Worm (Caenorhabditis elegans) whole organism, L4 larva: Measurements from ENCODE around the gene C01B10.9.
A peak's percentile ranks its signal among the peaks of the same experiment; 100 is the strongest.

Experiments used
- F26F4.8 ChIP-seq: fragments of 200-800 bp; sonication (Bioruptor generic); conservative IDR thresholded peaks from 2 replicates; pipeline ENCODE4 v1.3.6; 2022; ENCODE audit warnings: missing genetic modification characterization, missing compliant biosample characterization
- F49E8.2 ChIP-seq: sonication (generic microtip); optimal IDR thresholded peaks from 2 replicates; lab custom pipeline; 2016; ENCODE audit warnings: missing compliant biosample characterization, mild to moderate bottlenecking, missing genetic modification characterization, borderline replicate concordance
- T20F7.1 ChIP-seq: fragments of 200-800 bp; sonication (Bioruptor generic); optimal IDR thresholded peaks from 2 replicates; lab custom pipeline; 2018; ENCODE audit warnings: mild to moderate bottlenecking, missing genetic modification characterization, missing compliant biosample characterization
- Y75B8A.6 ChIP-seq: fragments of 200-800 bp; sonication (Bioruptor generic); IDR thresholded peaks from 2 replicates; pipeline ENCODE4 v1.3.6; 2022; ENCODE audit warnings: missing genetic modification reagents, missing genetic modification characterization, missing compliant biosample characterization
- ZK546.5 ChIP-seq, 2 experiments: sonication (generic microtip); optimal IDR thresholded peaks; 2 replicates each; lab custom pipeline; 2017; ENCODE audit warnings: missing biosample characterization in 2 of 2, missing genetic modification characterization in 2 of 2
- aha-1 ChIP-seq: fragments of 150-350 bp; peaks from one replicate; lab custom pipeline; 2014; ENCODE audit warnings: missing biosample characterization, missing genetic modification characterization
- arid-1 ChIP-seq: fragments of 200-800 bp; sonication (Bioruptor generic); conservative IDR thresholded peaks from 2 replicates; pipeline ENCODE4 v1.3.6; 2022; ENCODE audit warnings: missing genetic modification reagents, missing genetic modification characterization, missing compliant biosample characterization
- ceh-28 ChIP-seq: fragments of 150-350 bp; optimal IDR thresholded peaks from 2 replicates; lab custom pipeline; 2014; ENCODE audit warnings: missing biosample characterization, missing genetic modification reagents, missing genetic modification characterization
- ceh-32 ChIP-seq: sonication (generic microtip); optimal IDR thresholded peaks from 2 replicates; lab custom pipeline; 2016; ENCODE audit warnings: mild to moderate bottlenecking, missing genetic modification characterization, missing compliant biosample characterization; ENCODE audit not compliant: poor library complexity
- ceh-62 ChIP-seq: sonication (generic microtip); optimal IDR thresholded peaks from 2 replicates; lab custom pipeline; 2017; ENCODE audit warnings: missing biosample characterization, missing genetic modification characterization
- ceh-82 ChIP-seq: sonication (generic microtip); optimal IDR thresholded peaks from 2 replicates; lab custom pipeline; 2017; ENCODE audit warnings: missing biosample characterization, missing genetic modification characterization
- ces-1 ChIP-seq: fragments of 150-350 bp; sonication (generic microtip); optimal IDR thresholded peaks from 4 replicates; lab custom pipeline; 2014; ENCODE audit warnings: missing biosample characterization, missing genetic modification reagents, missing genetic modification characterization
- cey-2 ChIP-seq: sonication (generic microtip); optimal IDR thresholded peaks from 3 replicates; lab custom pipeline; 2017; ENCODE audit warnings: missing genetic modification characterization, mild to moderate bottlenecking, missing compliant biosample characterization, antibody characterized with exemption, borderline replicate concordance; ENCODE audit not compliant: insufficient read depth
- daf-16 ChIP-seq, 3 experiments: sonication (generic microtip); optimal IDR thresholded peaks; 2 replicates each; lab custom pipeline; 2016 to 2017; ENCODE audit warnings: missing genetic modification characterization in 3 of 3, missing genetic modification reagents in 3 of 3, mild to moderate bottlenecking in 2 of 3, missing compliant biosample characterization in 2 of 3, missing biosample characterization in 1 of 3, moderate library complexity in 1 of 3
- dmd-9 ChIP-seq: fragments of 200-800 bp; sonication (Bioruptor generic); IDR thresholded peaks from 2 replicates; pipeline ENCODE4 v1.3.6; 2022; ENCODE audit warnings: missing genetic modification reagents, missing genetic modification characterization, missing compliant biosample characterization
- duxl-1 ChIP-seq: sonication (generic microtip); optimal IDR thresholded peaks from 2 replicates; lab custom pipeline; 2016; ENCODE audit warnings: mild to moderate bottlenecking, missing genetic modification characterization, moderate library complexity, missing compliant biosample characterization; ENCODE audit not compliant: poor library complexity
- dve-1 ChIP-seq: sonication (generic microtip); optimal IDR thresholded peaks from 2 replicates; lab custom pipeline; 2017; ENCODE audit warnings: antibody characterized with exemption, mild to moderate bottlenecking, missing genetic modification characterization, missing compliant biosample characterization; ENCODE audit not compliant: insufficient read depth
- egl-43 ChIP-seq: fragments of 200-800 bp; sonication (Bioruptor generic); IDR thresholded peaks from 2 replicates; pipeline ENCODE4 v1.3.6; 2022; ENCODE audit warnings: missing genetic modification reagents, missing genetic modification characterization, missing compliant biosample characterization
- fkh-10 ChIP-seq: fragments of 150-350 bp; optimal IDR thresholded peaks from 2 replicates; lab custom pipeline; 2014; ENCODE audit warnings: missing biosample characterization, missing genetic modification reagents, missing genetic modification characterization
- fos-1 ChIP-seq: fragments of 150-350 bp; optimal IDR thresholded peaks from 2 replicates; lab custom pipeline; 2014; ENCODE audit warnings: missing biosample characterization, missing genetic modification characterization
- hlh-11 ChIP-seq: fragments of 200-800 bp; sonication (Bioruptor generic); optimal IDR thresholded peaks from 2 replicates; lab custom pipeline; 2018; ENCODE audit warnings: mild to moderate bottlenecking, missing genetic modification characterization, missing compliant biosample characterization
- hlh-30 ChIP-seq: sonication (generic microtip); optimal IDR thresholded peaks from 2 replicates; lab custom pipeline; 2017; ENCODE audit warnings: antibody characterized with exemption, mild to moderate bottlenecking, missing genetic modification characterization, missing compliant biosample characterization; ENCODE audit not compliant: insufficient read depth
- jun-1 ChIP-seq: fragments of 150-350 bp; optimal IDR thresholded peaks from 2 replicates; lab custom pipeline; 2014; ENCODE audit warnings: missing biosample characterization, missing genetic modification reagents, missing genetic modification characterization
- lin-1 ChIP-seq: fragments of 200-800 bp; sonication (Bioruptor generic); IDR thresholded peaks from 2 replicates; pipeline ENCODE4 v1.3.6; 2022; ENCODE audit warnings: missing genetic modification reagents, missing genetic modification characterization, missing compliant biosample characterization
- lin-13 ChIP-seq: fragments of 150-350 bp; optimal IDR thresholded peaks from 2 replicates; lab custom pipeline; 2014; ENCODE audit warnings: missing biosample characterization, missing genetic modification reagents, missing genetic modification characterization
- lin-15B ChIP-seq: fragments of 150-350 bp; sonication (generic microtip); optimal IDR thresholded peaks from 3 replicates; lab custom pipeline; 2014; ENCODE audit warnings: missing biosample characterization, missing genetic modification characterization
- lir-3 ChIP-seq: sonication (generic microtip); optimal IDR thresholded peaks from 2 replicates; lab custom pipeline; 2016; ENCODE audit warnings: mild to moderate bottlenecking, missing genetic modification characterization, missing compliant biosample characterization
- mdl-1 ChIP-seq, 2 experiments: fragments of 150-350 bp in 1 of 2; sonication (generic microtip) in 1 of 2; optimal IDR thresholded peaks; 2 replicates each; lab custom pipeline; 2014 to 2017; ENCODE audit warnings: missing biosample characterization in 2 of 2, missing genetic modification characterization in 2 of 2
- mdt-29 ChIP-seq: fragments of 200-800 bp; sonication (Bioruptor generic); IDR thresholded peaks from 2 replicates; pipeline ENCODE4 v1.3.6; 2022; ENCODE audit warnings: missing genetic modification reagents, missing genetic modification characterization, missing compliant biosample characterization
- nhr-102 ChIP-seq: sonication (generic microtip); optimal IDR thresholded peaks from 2 replicates; lab custom pipeline; 2016; ENCODE audit warnings: mild to moderate bottlenecking, missing genetic modification characterization, moderate library complexity, missing compliant biosample characterization
- nhr-237 ChIP-seq: sonication (generic microtip); optimal IDR thresholded peaks from 2 replicates; lab custom pipeline; 2017; ENCODE audit warnings: missing biosample characterization, missing genetic modification characterization
- nhr-28 ChIP-seq: fragments of 150-350 bp; optimal IDR thresholded peaks from 2 replicates; lab custom pipeline; 2014; ENCODE audit warnings: missing biosample characterization, missing genetic modification characterization
- nhr-41 ChIP-seq: fragments of 200-800 bp; sonication (Bioruptor generic); IDR thresholded peaks from 2 replicates; pipeline ENCODE4 v1.3.6; 2022; ENCODE audit warnings: missing genetic modification reagents, missing genetic modification characterization, missing compliant biosample characterization
- nhr-42 ChIP-seq: fragments of 200-800 bp; sonication (Bioruptor generic); IDR thresholded peaks from 2 replicates; pipeline ENCODE4 v1.3.6; 2022; ENCODE audit warnings: missing genetic modification characterization, missing compliant biosample characterization
- nhr-6 ChIP-seq: fragments of 150-350 bp; optimal IDR thresholded peaks from 2 replicates; lab custom pipeline; 2014; ENCODE audit warnings: missing biosample characterization, missing genetic modification characterization
- nhr-76 ChIP-seq: fragments of 150-350 bp; optimal IDR thresholded peaks from 2 replicates; lab custom pipeline; 2014; ENCODE audit warnings: missing biosample characterization, missing genetic modification characterization
- pha-4 ChIP-seq, 2 experiments: fragments of 150-350 bp in 1 of 2; fragments of 200-800 bp in 1 of 2; sonication (Bioruptor generic) in 1 of 2; IDR thresholded peaks in 1 of 2; optimal IDR thresholded peaks in 1 of 2; 2 replicates each; pipeline versions ENCODE4 v1.3.6 to Lab custom; 2014 to 2022; ENCODE audit warnings: missing genetic modification characterization in 2 of 2, missing genetic modification reagents in 2 of 2, missing biosample characterization in 1 of 2, missing compliant biosample characterization in 1 of 2
- php-3 ChIP-seq: fragments of 200-800 bp; sonication (Bioruptor generic); IDR thresholded peaks from 2 replicates; pipeline ENCODE4 v1.3.6; 2022; ENCODE audit warnings: missing genetic modification reagents, missing genetic modification characterization, missing compliant biosample characterization
- sdz-12 ChIP-seq: fragments of 200-800 bp; sonication (Bioruptor generic); optimal IDR thresholded peaks from 2 replicates; lab custom pipeline; 2018; ENCODE audit warnings: mild to moderate bottlenecking, missing genetic modification characterization, missing compliant biosample characterization
- spr-1 ChIP-seq: sonication (generic microtip); optimal IDR thresholded peaks from 2 replicates; lab custom pipeline; 2016; ENCODE audit warnings: mild to moderate bottlenecking, missing genetic modification characterization, missing compliant biosample characterization
- tag-97 ChIP-seq: fragments of 200-800 bp; sonication (Bioruptor generic); IDR thresholded peaks from 2 replicates; pipeline ENCODE4 v1.3.6; 2022; ENCODE audit warnings: missing genetic modification characterization, missing compliant biosample characterization
- tra-1 ChIP-seq: fragments of 200-800 bp; sonication (Bioruptor generic); IDR thresholded peaks from 2 replicates; pipeline ENCODE4 v1.3.6; 2022; ENCODE audit warnings: missing genetic modification reagents, missing genetic modification characterization, missing compliant biosample characterization
- unc-39 ChIP-seq: sonication (generic microtip); optimal IDR thresholded peaks from 2 replicates; lab custom pipeline; 2017; ENCODE audit warnings: missing biosample characterization, missing genetic modification characterization
- zfp-2 ChIP-seq: sonication (generic microtip); optimal IDR thresholded peaks from 2 replicates; lab custom pipeline; 2016; ENCODE audit warnings: mild to moderate bottlenecking, missing genetic modification characterization, missing compliant biosample characterization
- ztf-11 ChIP-seq: fragments of 150-350 bp; optimal IDR thresholded peaks from 2 replicates; lab custom pipeline; 2014; ENCODE audit warnings: missing biosample characterization, missing genetic modification characterization
- ztf-7 ChIP-seq: fragments of 150-350 bp; optimal IDR thresholded peaks from 2 replicates; lab custom pipeline; 2014; ENCODE audit warnings: missing biosample characterization, missing genetic modification characterization

Gene C01B10.9

DNA sequence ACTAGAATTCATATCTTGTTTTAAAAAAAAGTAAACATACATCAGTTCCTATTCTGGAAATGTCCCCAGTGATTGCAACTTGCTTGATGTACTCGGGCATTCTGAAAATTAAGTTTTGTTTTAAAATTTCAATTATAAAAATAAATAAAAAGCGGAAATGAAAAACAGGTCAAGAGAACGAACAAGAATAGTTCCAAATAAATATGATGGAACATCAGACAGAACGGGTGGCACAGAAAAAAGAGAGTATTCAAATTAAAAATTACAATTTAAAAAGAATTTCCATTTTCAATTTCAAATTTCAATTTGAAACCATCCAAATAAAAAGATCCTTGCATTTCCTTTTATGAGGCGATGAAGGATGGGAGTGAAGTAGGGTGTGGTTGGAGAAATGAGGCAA is 10.8 kb upstream of the C01B10.9 start, which contains the start of gene C01B10.3:
Gene C01B10.3 (minus strand): TSS at position 101 of the 400 bp plus-strand sequence.
- TF ChIP-seq nhr-76 (tag; lab: Kevin White, UChicago) (no peak), fos-1 (tag; lab: Kevin White, UChicago) (no peak), ceh-28 (tag; lab: Kevin White, UChicago) (no peak), nhr-41 (no peak), nhr-28 (tag; lab: Kevin White, UChicago) (no peak), cey-2 (tag; lab: Kevin White, UChicago) (no peak), hlh-30 (no peak), F49E8.2 (tag; lab: Kevin White, UChicago) (no peak), daf-16 (GFP tag; optimal IDR thresholded peaks at IDR 0.05; lab: Kevin White, UChicago) (no peak), daf-16 (tag; optimal IDR thresholded peaks at IDR 0.05; lab: Kevin White, UChicago) (no peak), zfp-2 (tag; lab: Kevin White, UChicago) (no peak), lin-13 (GFP tag; lab: Kevin White, UChicago) (no peak), sdz-12 (GFP tag; lab: Kevin White, UChicago) (no peak), aha-1 (tag; lab: Kevin White, UChicago) (no peak), ZK546.5 (tag; optimal IDR thresholded peaks at IDR 0.05; lab: Kevin White, UChicago) (no peak), F26F4.8 (GFP tag; lab: Robert Waterston, UW) (no peak), ces-1 (GFP tag; lab: Kevin White, UChicago) (no peak), lin-1 (GFP tag; lab: Robert Waterston, UW) (no peak)

DNA sequence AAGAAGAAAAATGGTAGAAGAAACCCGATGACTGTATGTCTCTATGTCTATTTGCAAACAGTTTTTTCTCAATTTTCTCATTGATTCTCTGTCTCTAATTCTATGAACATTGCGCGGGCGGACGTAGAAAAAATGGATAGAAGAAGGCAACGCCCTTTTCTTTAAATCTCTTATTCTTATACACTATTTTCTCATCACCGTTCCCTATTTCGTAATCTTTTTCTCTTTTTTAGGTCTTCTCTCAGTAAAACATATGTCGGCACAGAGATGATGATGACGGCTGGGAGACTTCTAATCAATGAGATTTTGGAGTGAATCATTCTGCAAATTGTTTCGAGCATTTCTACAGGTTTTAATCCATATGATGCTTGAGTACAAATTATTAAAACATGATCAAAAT is 9.9 kb upstream of the C01B10.9 start:
- TF ChIP-seq nhr-237 (tag; lab: Kevin White, UChicago) (no peak), unc-39 (tag; lab: Kevin White, UChicago) (no peak), mdl-1 (tag; optimal IDR thresholded peaks at IDR 0.05; lab: Kevin White, UChicago) (peak in 1 of 2 experiments; percentile 7), nhr-28 (tag; lab: Kevin White, UChicago) (peak; percentile 75), dve-1 (tag; lab: Kevin White, UChicago) (peak; percentile 50), tag-97 (GFP tag; lab: Robert Waterston, UW) (no peak), ceh-82 (no peak), ceh-32 (tag; lab: Kevin White, UChicago) (no peak), hlh-11 (tag; lab: Kevin White, UChicago) (no peak)

DNA sequence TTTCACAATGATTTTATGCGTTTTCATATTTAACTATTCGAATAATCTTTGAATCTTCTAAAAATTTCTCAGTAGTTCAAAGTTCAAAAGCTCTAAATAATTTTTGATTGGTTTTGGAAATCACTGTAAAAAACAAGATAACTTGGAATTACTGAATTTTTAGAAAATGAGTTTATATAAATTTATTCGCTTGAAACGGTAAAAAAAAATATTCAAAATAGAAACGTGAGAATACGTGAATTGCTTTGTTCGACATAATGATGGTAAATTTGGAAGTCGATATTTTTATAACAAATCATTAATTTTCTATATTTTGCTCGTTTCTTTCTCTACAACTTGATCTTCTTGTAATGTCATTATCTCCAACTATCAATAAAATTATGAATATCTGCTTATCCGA is 8.6 kb upstream of the C01B10.9 start, which contains the start of gene C01B10.44:
Gene C01B10.44 (plus strand): TSS at position 301 of the 400 bp plus-strand sequence.
- TF ChIP-seq dmd-9 (no peak), mdt-29 (GFP tag; lab: Robert Waterston, UW) (no peak), ztf-7 (tag; lab: Kevin White, UChicago) (no peak), php-3 (GFP tag; lab: Robert Waterston, UW) (no peak)

- peak; percentile 5 for TF ChIP-seq nhr-102 (tag; lab: Kevin White, UChicago)
- no peak for TF ChIP-seq fkh-10 (GFP tag; lab: Kevin White, UChicago)
- no peak for TF ChIP-seq T20F7.1
- no peak for TF ChIP-seq lir-3 (tag; lab: Kevin White, UChicago)
- no peak for TF ChIP-seq nhr-42 (GFP tag; lab: Robert Waterston, UW)
- no peak for TF ChIP-seq lin-15B (tag; lab: Kevin White, UChicago)
- TF ChIP-seq nhr-237 (tag; lab: Kevin White, UChicago) = no peak
- TF ChIP-seq spr-1 = no peak
- no peak for TF ChIP-seq jun-1 (tag; lab: Kevin White, UChicago)
- TF ChIP-seq arid-1 (GFP tag; lab: Robert Waterston, UW) = no peak
- TF ChIP-seq pha-4 (GFP tag; IDR thresholded peaks at IDR 0.05; lab: Robert Waterston, UW) = no peak
- no peak for TF ChIP-seq pha-4 (tag; optimal IDR thresholded peaks at IDR 0.05; lab: Kevin White, UChicago)
- TF ChIP-seq nhr-6 (tag; lab: Kevin White, UChicago) = no peak
- no peak for TF ChIP-seq ceh-62 (tag; lab: Kevin White, UChicago)
- no peak for TF ChIP-seq Y75B8A.6 (GFP tag; lab: Robert Waterston, UW)
- no peak for TF ChIP-seq duxl-1
- TF ChIP-seq tra-1 = no peak
- no peak for TF ChIP-seq dmd-9
- TF ChIP-seq dve-1 (tag; lab: Kevin White, UChicago) = peak; percentile 51
- TF ChIP-seq ztf-11 = no peak
- TF ChIP-seq egl-43 (GFP tag; lab: Robert Waterston, UW) = no peak
Observed at ce11 chrIV:6627798-6628197, 4.2 kb upstream of the C01B10.9 start, which contains the start of gene cest-5.2. Gene cest-5.2, minus strand, starts transcription at chrIV:6627925.
